Worm (Caenorhabditis elegans) whole organism, mixed stage, embryonic: ENCODE data around the gene molo-1.

ENCODE experiments used
- M03D4.4 ChIP-seq: sonication (generic microtip); optimal IDR thresholded peaks from 2 replicates; lab custom pipeline; 2017; ENCODE audit warnings: mild to moderate bottlenecking, missing genetic modification characterization, missing compliant biosample characterization
- bed-3 ChIP-seq: fragments of 200-800 bp; sonication (Bioruptor generic); optimal IDR thresholded peaks from 3 replicates; lab custom pipeline; 2018; ENCODE audit warnings: mild to moderate bottlenecking, missing genetic modification characterization, moderate library complexity, missing compliant biosample characterization
- ceh-39 ChIP-seq: fragments of 150-350 bp; optimal IDR thresholded peaks from 2 replicates; lab custom pipeline; 2014; ENCODE audit warnings: missing biosample characterization, missing genetic modification characterization
- ceh-43 ChIP-seq: fragments of 200-800 bp; sonication (Bioruptor generic); optimal IDR thresholded peaks from 2 replicates; lab custom pipeline; 2018; ENCODE audit warnings: mild to moderate bottlenecking, missing genetic modification characterization, moderate library complexity, missing compliant biosample characterization
- ceh-83 ChIP-seq: fragments of 200-800 bp; sonication (Bioruptor generic); optimal IDR thresholded peaks from 2 replicates; lab custom pipeline; 2018; ENCODE audit warnings: mild to moderate bottlenecking, missing genetic modification characterization, missing compliant biosample characterization
- ces-1 ChIP-seq: fragments of 150-350 bp; optimal IDR thresholded peaks from 2 replicates; lab custom pipeline; 2014; ENCODE audit warnings: missing biosample characterization, missing genetic modification reagents, missing genetic modification characterization
- cnd-1 ChIP-seq: fragments of 200-800 bp; sonication (Bioruptor generic); optimal IDR thresholded peaks from 2 replicates; lab custom pipeline; 2018; ENCODE audit warnings: mild to moderate bottlenecking, missing genetic modification characterization, missing compliant biosample characterization
- elt-3 ChIP-seq: fragments of 150-350 bp; optimal IDR thresholded peaks from 2 replicates; lab custom pipeline; 2014; ENCODE audit warnings: missing biosample characterization, missing genetic modification characterization
- ham-2 ChIP-seq: fragments of 200-800 bp; sonication (Bioruptor generic); optimal IDR thresholded peaks from 2 replicates; lab custom pipeline; 2018; ENCODE audit warnings: mild to moderate bottlenecking, missing genetic modification characterization, missing compliant biosample characterization
- hlh-1 ChIP-seq: fragments of 150-350 bp; optimal IDR thresholded peaks from 2 replicates; lab custom pipeline; 2014; ENCODE audit warnings: missing biosample characterization, missing genetic modification reagents, missing genetic modification characterization
- lin-13 ChIP-seq: fragments of 150-350 bp; optimal IDR thresholded peaks from 2 replicates; lab custom pipeline; 2014; ENCODE audit warnings: missing biosample characterization, missing genetic modification characterization
- lsy-2 ChIP-seq: fragments of 150-350 bp; optimal IDR thresholded peaks from 2 replicates; lab custom pipeline; 2014; ENCODE audit warnings: missing biosample characterization, missing genetic modification characterization
- mab-5 ChIP-seq: fragments of 150-350 bp; optimal IDR thresholded peaks from 2 replicates; lab custom pipeline; 2014; ENCODE audit warnings: missing biosample characterization, missing genetic modification characterization
- mep-1 ChIP-seq: fragments of 150-350 bp; optimal IDR thresholded peaks from 2 replicates; lab custom pipeline; 2017; ENCODE audit warnings: missing biosample characterization, missing genetic modification reagents, missing genetic modification characterization, inconsistent platforms
- mls-2 ChIP-seq: sonication (generic microtip); optimal IDR thresholded peaks from 2 replicates; lab custom pipeline; 2016; ENCODE audit warnings: mild to moderate bottlenecking, missing genetic modification characterization, moderate library complexity, missing compliant biosample characterization
- nhr-12 ChIP-seq: fragments of 150-350 bp; optimal IDR thresholded peaks from 2 replicates; lab custom pipeline; 2014; ENCODE audit warnings: missing biosample characterization, missing genetic modification characterization
- nhr-2 ChIP-seq: fragments of 150-350 bp; optimal IDR thresholded peaks from 2 replicates; lab custom pipeline; 2014; ENCODE audit warnings: missing biosample characterization, missing genetic modification characterization
- nhr-237 ChIP-seq: fragments of 150-350 bp; optimal IDR thresholded peaks from 2 replicates; lab custom pipeline; 2014; ENCODE audit warnings: missing biosample characterization, missing genetic modification characterization
- nhr-76 ChIP-seq: sonication (generic microtip); optimal IDR thresholded peaks from 2 replicates; lab custom pipeline; 2017; ENCODE audit warnings: missing biosample characterization, missing genetic modification characterization
- pha-4 ChIP-seq: fragments of 150-350 bp; optimal IDR thresholded peaks from 2 replicates; lab custom pipeline; 2018; ENCODE audit warnings: missing biosample characterization, missing genetic modification reagents, missing genetic modification characterization
- snpc-4 ChIP-seq: fragments of 150-350 bp; optimal IDR thresholded peaks from 2 replicates; lab custom pipeline; 2014; ENCODE audit warnings: missing biosample characterization, missing genetic modification characterization
- sptf-1 ChIP-seq: sonication (generic microtip); optimal IDR thresholded peaks from 2 replicates; lab custom pipeline; 2017; ENCODE audit warnings: mild to moderate bottlenecking, missing genetic modification characterization, moderate library complexity, missing compliant biosample characterization
- tbx-8 ChIP-seq: fragments of 200-800 bp; sonication (Bioruptor generic); optimal IDR thresholded peaks from 2 replicates; lab custom pipeline; 2018; ENCODE audit warnings: mild to moderate bottlenecking, missing genetic modification characterization, moderate library complexity, missing compliant biosample characterization
- unc-120 ChIP-seq: sonication (generic microtip); optimal IDR thresholded peaks from 2 replicates; lab custom pipeline; 2017; ENCODE audit warnings: missing genetic modification characterization, missing compliant biosample characterization; ENCODE audit not compliant: poor library complexity, severe bottlenecking
- unc-39 ChIP-seq: fragments of 150-350 bp; optimal IDR thresholded peaks from 2 replicates; lab custom pipeline; 2014; ENCODE audit warnings: missing biosample characterization, missing genetic modification characterization
- zip-8 ChIP-seq: fragments of 150-350 bp; optimal IDR thresholded peaks from 2 replicates; lab custom pipeline; 2014; ENCODE audit warnings: missing biosample characterization, missing genetic modification characterization
- ztf-11 ChIP-seq: fragments of 150-350 bp; optimal IDR thresholded peaks from 2 replicates; lab custom pipeline; 2014; ENCODE audit warnings: missing biosample characterization, missing genetic modification characterization

Gene molo-1

DNA sequence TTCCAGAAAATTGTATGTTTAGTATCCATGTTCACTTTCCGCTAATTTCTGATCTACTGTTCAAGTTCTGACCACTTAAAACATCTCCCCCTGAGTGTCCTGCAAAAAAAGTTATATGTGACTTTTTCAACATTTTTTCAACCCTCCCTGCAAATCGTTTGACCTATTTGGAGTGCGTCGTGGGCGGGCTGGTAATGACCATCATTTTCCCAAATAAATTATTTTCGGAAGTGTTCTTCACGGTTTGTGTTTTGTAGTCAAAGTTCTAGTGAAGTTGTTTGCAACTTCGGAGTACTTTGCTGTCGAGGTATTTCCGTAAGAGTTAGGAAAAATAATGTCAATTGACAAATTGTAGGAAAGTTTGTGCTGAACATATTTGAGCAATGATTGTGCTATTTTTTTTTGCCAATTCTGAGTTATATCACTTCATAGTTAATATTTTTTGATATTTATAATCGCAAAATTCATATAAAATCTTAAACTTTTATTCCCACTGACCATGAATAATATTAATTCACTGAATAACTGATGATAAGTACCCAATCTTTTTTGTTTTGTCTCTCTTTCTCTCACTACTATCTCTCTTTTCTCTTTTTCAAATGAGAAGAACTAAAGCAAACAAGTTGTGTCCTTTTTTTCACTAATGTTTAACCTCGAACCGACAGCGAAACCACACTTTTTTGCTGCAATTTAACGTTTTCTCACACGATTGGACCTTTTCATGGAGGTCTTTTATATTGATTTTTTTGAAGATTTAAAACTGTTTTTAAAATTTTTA is 48.6 kb downstream of the molo-1 start:
- TF ChIP-seq hlh-1 (tag; lab: Kevin White, UChicago) (no peak), lsy-2 (tag; lab: Kevin White, UChicago) (no peak), M03D4.4 (tag; lab: Kevin White, UChicago) (no peak), ceh-39 (tag; lab: Kevin White, UChicago) (no peak), mep-1 (tag; lab: Kevin White, UChicago) (no peak), nhr-12 (tag; lab: Kevin White, UChicago) (no peak), ztf-11 (tag; lab: Kevin White, UChicago) (no peak), bed-3 (GFP tag; lab: Kevin White, UChicago) (no peak), nhr-237 (tag; lab: Kevin White, UChicago) (no peak), unc-39 (tag; lab: Kevin White, UChicago) (no peak), tbx-8 (no peak), pha-4 (no peak), mab-5 (no peak), snpc-4 (tag; lab: Kevin White, UChicago) (no peak)

DNA sequence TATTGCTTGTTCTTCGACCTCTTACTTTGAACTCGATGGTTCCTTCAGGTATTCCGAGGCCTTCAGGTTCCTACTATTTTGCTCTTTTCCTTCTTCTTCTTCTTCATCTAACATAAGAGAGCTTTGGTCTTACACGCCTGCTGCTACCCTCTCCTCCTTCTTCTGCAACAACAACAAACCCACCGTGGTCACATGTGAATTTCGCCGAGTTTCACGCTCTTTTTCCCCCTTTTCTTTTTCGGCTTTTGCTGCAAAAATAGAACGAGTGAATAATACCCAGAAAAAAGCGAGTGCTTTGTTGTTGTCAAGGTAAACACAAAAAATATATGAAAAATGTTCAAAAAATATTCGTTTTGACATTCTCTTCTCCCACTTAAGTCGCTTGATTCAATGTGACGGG is 49.6 kb downstream of the molo-1 start:
- TF ChIP-seq lin-13 (no peak), sptf-1 (no peak), ceh-39 (tag; lab: Kevin White, UChicago) (no peak), unc-120 (tag; lab: Kevin White, UChicago) (peak; percentile 30), nhr-2 (tag; lab: Kevin White, UChicago) (no peak), hlh-1 (tag; lab: Kevin White, UChicago) (peak; percentile 38), elt-3 (tag; lab: Kevin White, UChicago) (no peak), unc-39 (tag; lab: Kevin White, UChicago) (no peak), pha-4 (no peak), tbx-8 (no peak), ces-1 (GFP tag; lab: Kevin White, UChicago) (no peak)

DNA sequence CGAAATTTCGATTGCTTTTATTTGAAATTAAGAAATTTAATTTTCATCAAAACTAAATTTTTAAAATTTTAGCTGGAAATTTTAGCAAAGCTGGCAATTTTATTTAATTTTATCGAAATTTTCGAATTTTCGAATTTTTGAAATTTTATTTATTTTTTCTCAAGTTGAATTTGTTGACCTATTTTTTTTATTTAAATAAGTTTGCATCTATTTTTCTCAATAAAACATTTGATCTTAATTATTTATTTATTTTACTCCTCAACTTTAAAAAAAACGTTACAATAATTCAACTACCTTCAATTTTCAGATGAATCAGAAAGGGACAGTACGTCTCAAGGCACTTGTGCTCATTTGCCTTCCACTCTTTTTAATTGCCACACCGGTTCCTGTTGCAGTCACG is 51.0 kb downstream of the molo-1 start, which contains the start of gene daf-4:
Gene daf-4 (plus strand): TSS at position 301 of the 400 bp plus-strand sequence.
- TF ChIP-seq cnd-1 = no peak
- no peak for TF ChIP-seq hlh-1 (tag; lab: Kevin White, UChicago)
- no peak for TF ChIP-seq nhr-12 (tag; lab: Kevin White, UChicago)
- no peak for TF ChIP-seq sptf-1
- no peak for TF ChIP-seq ceh-43 (GFP tag; lab: Kevin White, UChicago)
- TF ChIP-seq nhr-76 (tag; lab: Kevin White, UChicago) = no peak
- TF ChIP-seq M03D4.4 (tag; lab: Kevin White, UChicago) = no peak
- no peak for TF ChIP-seq zip-8 (tag; lab: Kevin White, UChicago)
- no peak for TF ChIP-seq mls-2 (tag; lab: Kevin White, UChicago)
- TF ChIP-seq ham-2 (GFP tag; lab: Kevin White, UChicago) = no peak
- no peak for TF ChIP-seq tbx-8
- TF ChIP-seq ceh-83 = no peak
